Worm (Caenorhabditis elegans) whole organism, L3 larva: Measurements from ENCODE around the gene C05B5.16.

Experiments
- elt-3 ChIP-seq, 3 experiments: fragments of 150-350 bp in 1 of 3; sonication (generic microtip) in 2 of 3; optimal IDR thresholded peaks; 2 replicates in 2 of 3; 4 replicates in 1 of 3; lab custom pipeline; 2014 to 2017; ENCODE audit warnings: missing biosample characterization in 3 of 3, missing genetic modification characterization in 3 of 3
- fkh-10 ChIP-seq: sonication (generic microtip); optimal IDR thresholded peaks from 2 replicates; lab custom pipeline; 2017; ENCODE audit warnings: missing biosample characterization, missing genetic modification reagents, missing genetic modification characterization
- fos-1 ChIP-seq: fragments of 150-350 bp; optimal IDR thresholded peaks from 2 replicates; lab custom pipeline; 2014; ENCODE audit warnings: missing biosample characterization, missing genetic modification characterization
- nhr-28 ChIP-seq: fragments of 150-350 bp; optimal IDR thresholded peaks from 2 replicates; lab custom pipeline; 2014; ENCODE audit warnings: missing biosample characterization, missing genetic modification characterization
- pha-4 ChIP-seq: fragments of 150-350 bp; optimal IDR thresholded peaks from 2 replicates; lab custom pipeline; 2014; ENCODE audit warnings: missing biosample characterization, missing genetic modification reagents, missing genetic modification characterization
- skn-1 ChIP-seq: fragments of 150-350 bp; optimal IDR thresholded peaks from 2 replicates; lab custom pipeline; 2014; ENCODE audit warnings: missing biosample characterization, missing genetic modification characterization
- snpc-4 ChIP-seq: fragments of 150-350 bp; optimal IDR thresholded peaks from 2 replicates; lab custom pipeline; 2014; ENCODE audit warnings: missing biosample characterization, missing genetic modification characterization
- unc-62 ChIP-seq: fragments of 150-350 bp; sonication (generic microtip); optimal IDR thresholded peaks from 4 replicates; lab custom pipeline; 2014; ENCODE audit warnings: missing biosample characterization, missing genetic modification reagents, missing genetic modification characterization
- ztf-11 ChIP-seq: fragments of 150-350 bp; optimal IDR thresholded peaks from 2 replicates; lab custom pipeline; 2014; ENCODE audit warnings: missing biosample characterization, missing genetic modification characterization

DNA sequence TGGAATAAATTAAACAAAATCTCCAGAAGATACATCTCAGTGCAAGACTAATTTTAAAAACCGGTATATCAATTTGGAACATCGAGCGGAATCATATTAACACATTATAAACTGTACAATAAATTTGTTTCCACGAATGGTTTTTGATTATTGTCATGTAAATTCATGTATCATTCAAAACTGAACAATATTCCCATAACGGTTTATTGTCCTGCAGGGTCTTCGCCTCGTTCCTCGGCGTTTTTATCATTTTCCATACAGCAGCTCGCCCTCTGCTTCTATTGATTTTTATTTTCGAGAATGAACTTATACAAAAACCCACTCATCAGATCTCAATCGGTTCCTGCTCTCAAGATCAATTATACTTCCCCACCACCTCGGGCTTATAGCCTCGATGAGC lies 46.8 kb downstream of the C05B5.16 start, which contains the start of gene T16G12.8:
- no peak for TF ChIP-seq ztf-11 (tag; lab: Kevin White, UChicago)
- TF ChIP-seq snpc-4, result no peak
- no peak for TF ChIP-seq unc-62 (GFP tag; lab: Kevin White, UChicago)
- no peak for TF ChIP-seq elt-3 (tag; optimal IDR thresholded peaks at IDR 0.05; lab: Kevin White, UChicago)
- no peak for TF ChIP-seq fos-1 (tag; lab: Kevin White, UChicago)
- TF ChIP-seq skn-1 (tag; lab: Kevin White, UChicago), result no peak
- no peak for TF ChIP-seq pha-4 (tag; lab: Kevin White, UChicago)
- TF ChIP-seq fkh-10 (GFP tag; lab: Kevin White, UChicago), result no peak
- no peak for TF ChIP-seq nhr-28
